Fruit fly (Drosophila melanogaster): ENCODE results near the gene Wdr82.
A peak's percentile ranks its signal among the peaks of the same experiment; 100 is the strongest.

The Wdr82 gene

DNA sequence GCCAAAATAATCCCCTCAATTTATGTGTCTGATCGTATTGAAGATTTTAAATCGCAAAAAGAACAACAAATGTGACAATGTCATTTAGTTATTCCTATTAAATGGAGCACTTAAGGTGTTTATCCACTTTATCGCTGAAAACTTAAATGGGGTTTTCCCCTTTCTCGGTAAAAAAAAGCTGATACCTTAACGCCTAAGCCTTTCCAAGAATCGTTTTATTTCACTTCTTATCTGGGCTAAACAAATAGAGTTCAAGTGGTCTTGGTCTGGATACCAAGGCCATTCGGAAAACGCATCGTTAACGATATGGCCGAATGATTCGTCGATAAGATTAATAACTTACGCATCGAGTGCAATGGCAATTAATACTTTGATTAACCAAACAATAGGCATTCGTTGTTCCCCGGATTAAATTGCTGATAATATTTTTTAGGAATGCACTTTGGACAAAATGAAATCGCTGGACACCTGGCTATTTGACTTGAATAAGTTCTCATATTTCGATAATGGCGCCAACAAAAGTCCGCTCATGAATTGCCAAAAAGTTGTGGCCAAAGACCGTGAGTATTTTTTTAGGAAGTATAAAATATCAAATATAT lies 34.4 kb upstream of the Wdr82 start:
- TF ChIP-seq Gug (GFP tag; IDR thresholded peaks at IDR 0.05) = no peak
- TF ChIP-seq CG31627 (GFP tag; optimal IDR thresholded peaks at IDR 0.05) = no peak
- TF ChIP-seq pdm3 (GFP tag; optimal IDR thresholded peaks at IDR 0.05) = no peak
- no peak for TF ChIP-seq fd59A (GFP tag; optimal IDR thresholded peaks at IDR 0.05)
- TF ChIP-seq CG6854 (GFP tag; optimal IDR thresholded peaks at IDR 0.05) = no peak
- no peak for TF ChIP-seq CG16779 (tag; optimal IDR thresholded peaks at IDR 0.05)
- TF ChIP-seq CG10669 (GFP tag; optimal IDR thresholded peaks at IDR 0.05) = no peak
- TF ChIP-seq dac (GFP tag; optimal IDR thresholded peaks at IDR 0.05) = no peak
- TF ChIP-seq Sox15 (GFP tag; optimal IDR thresholded peaks at IDR 0.05) = no peak
- no peak for TF ChIP-seq Ets96B (tag; optimal IDR thresholded peaks at IDR 0.05)
- TF ChIP-seq CG32006 (GFP tag; optimal IDR thresholded peaks at IDR 0.05) = no peak

dm6 chr2L:8342395-8342794 lies 31.9 kb upstream of the Wdr82 start, which contains the start of gene CG14273:
TSS of gene CG14273 (plus strand) at chr2L:8342695.
- TF ChIP-seq Eip93F (GFP tag; optimal IDR thresholded peaks at IDR 0.05) = no peak
- TF ChIP-seq CG32006 (GFP tag; optimal IDR thresholded peaks at IDR 0.05) = no peak

dm6 chr2L:8344536-8344935 lies 29.7 kb upstream of the Wdr82 start:
- TF ChIP-seq Ets21C (GFP tag; optimal IDR thresholded peaks at IDR 0.05) (no peak), CG11902 (GFP tag; optimal IDR thresholded peaks at IDR 0.05) (no peak), CG10631 (GFP tag; optimal IDR thresholded peaks at IDR 0.05) (no peak), vri (GFP tag; optimal IDR thresholded peaks at IDR 0.05) (peak; percentile 70), OdsH (GFP tag; optimal IDR thresholded peaks at IDR 0.05) (no peak), lz (GFP tag; optimal IDR thresholded peaks at IDR 0.05) (no peak), CG11294 (GFP tag; IDR thresholded peaks at IDR 0.05) (no peak), svp (GFP tag) (peak; percentile 84)

dm6 chr2L:8346260-8346659 lies 28.0 kb upstream of the Wdr82 start, which contains the start of gene CG7778:
TSS of gene CG7778 (plus strand) at chr2L:8346620.
- no peak for TF ChIP-seq CG6792 (GFP tag; optimal IDR thresholded peaks at IDR 0.05)
- peak; percentile 0 for TF ChIP-seq Eip78C (GFP tag)
- TF ChIP-seq CG32006 (GFP tag; optimal IDR thresholded peaks at IDR 0.05) = no peak
- no peak for TF ChIP-seq spab (GFP tag; optimal IDR thresholded peaks at IDR 0.05)

DNA sequence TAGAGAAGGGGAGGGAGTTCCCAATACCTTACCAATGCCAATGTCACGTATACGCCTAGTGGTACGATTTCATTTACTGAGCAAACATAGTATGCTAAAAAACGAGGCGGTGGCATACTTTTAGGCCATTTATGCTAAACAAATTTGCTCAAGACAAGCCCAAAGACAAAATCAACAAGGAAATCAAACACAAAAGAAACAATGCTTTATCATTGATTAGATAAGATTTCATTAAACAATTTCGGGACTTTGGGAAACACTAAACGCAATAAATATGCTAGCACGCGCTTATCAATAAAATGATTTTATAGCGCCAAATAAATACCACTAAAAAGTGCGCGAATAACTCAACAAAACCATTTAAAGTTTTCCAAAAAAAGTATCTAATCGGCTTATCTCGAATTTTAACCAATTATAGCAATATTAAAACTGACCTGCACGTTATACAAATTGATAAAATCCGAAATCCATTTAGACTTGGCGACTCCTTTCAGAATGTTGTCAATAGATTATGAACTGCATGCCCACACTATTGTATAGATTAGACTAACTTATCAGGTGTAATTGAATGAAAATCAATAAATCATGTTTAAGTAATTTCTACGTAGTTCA lies 23.6 kb upstream of the Wdr82 start:
- TF ChIP-seq ss (GFP tag; optimal IDR thresholded peaks at IDR 0.05) (no peak), CG11762 (GFP tag; optimal IDR thresholded peaks at IDR 0.05; ENCODE audit: insufficient read depth) (no peak), esn (GFP tag; optimal IDR thresholded peaks at IDR 0.05) (no peak), CG9139 (GFP tag; optimal IDR thresholded peaks at IDR 0.05) (no peak), Smox (GFP tag; optimal IDR thresholded peaks at IDR 0.05) (no peak), Sox15 (GFP tag; optimal IDR thresholded peaks at IDR 0.05) (no peak), vri (GFP tag; optimal IDR thresholded peaks at IDR 0.05) (peak; percentile 28), Ets21C (GFP tag; optimal IDR thresholded peaks at IDR 0.05) (no peak), CG10631 (GFP tag; optimal IDR thresholded peaks at IDR 0.05) (no peak), dac (GFP tag; optimal IDR thresholded peaks at IDR 0.05) (no peak), fkh (GFP tag; optimal IDR thresholded peaks at IDR 0.05) (peak; percentile 74)

DNA sequence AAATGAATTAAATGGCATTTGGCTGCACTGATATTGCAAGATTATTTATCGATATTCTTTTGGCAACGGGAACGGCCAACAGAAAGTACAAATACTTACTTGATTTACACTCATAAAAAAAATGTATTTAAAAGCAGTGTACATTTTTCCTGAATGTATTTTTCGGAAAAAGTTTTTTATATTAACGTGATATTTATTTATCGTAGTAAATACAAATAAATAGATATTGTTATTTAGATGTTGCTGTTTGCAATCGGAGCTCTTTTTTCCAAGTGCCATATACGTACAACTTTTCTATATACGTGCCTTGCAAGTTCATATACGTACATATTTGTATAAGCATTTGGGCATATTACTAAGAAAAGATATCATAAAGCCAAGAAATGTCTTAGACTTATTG lies 22.9 kb upstream of the Wdr82 start:
- peak; percentile 21 for TF ChIP-seq cyc (GFP tag; optimal IDR thresholded peaks at IDR 0.05)
- no peak for TF ChIP-seq Ets21C (GFP tag; optimal IDR thresholded peaks at IDR 0.05)
- TF ChIP-seq CG6792 (GFP tag; optimal IDR thresholded peaks at IDR 0.05) = no peak
- peak; percentile 31 for TF ChIP-seq Met (GFP tag; optimal IDR thresholded peaks at IDR 0.05)
- TF ChIP-seq topi (GFP tag; optimal IDR thresholded peaks at IDR 0.05) = peak; percentile 26
- TF ChIP-seq svp (GFP tag) = peak; percentile 51

All from whole organism, prepupa.